Fruit fly (Drosophila melanogaster) whole organism, wandering third instar larva: ENCODE results near the gene Fuca.

Experiments used
- Abd-B ChIP-seq: fragments of >200 bp; optimal IDR thresholded peaks from 2 replicates; lab custom pipeline; 2017; ENCODE audit warnings: missing biosample characterization, missing genetic modification characterization
- CG32264 ChIP-seq: fragments of 200-800 bp; sonication (Bioruptor generic); optimal IDR thresholded peaks from 2 replicates; lab custom pipeline; 2016; ENCODE audit warnings: missing biosample characterization, missing genetic modification characterization
- CG9705 ChIP-seq: fragments of 200-800 bp; sonication (Bioruptor generic); optimal IDR thresholded peaks from 2 replicates; lab custom pipeline; 2018; ENCODE audit warnings: missing biosample characterization, mild to moderate bottlenecking, missing genetic modification characterization
- CrebA ChIP-seq: fragments of 200-800 bp; sonication (Bioruptor generic); optimal IDR thresholded peaks from 2 replicates; lab custom pipeline; 2016; ENCODE audit warnings: missing biosample characterization, mild to moderate bottlenecking, missing genetic modification characterization, borderline replicate concordance
- Dfd ChIP-seq: fragments of >200 bp; optimal IDR thresholded peaks from 2 replicates; lab custom pipeline; 2017; ENCODE audit warnings: missing biosample characterization, missing genetic modification characterization
- Dif ChIP-seq: fragments of 200-275, 200-300 bp; sonication (Bioruptor generic); optimal IDR thresholded peaks from 2 replicates; lab custom pipeline; 2018; ENCODE audit warnings: missing biosample characterization, missing genetic modification characterization; ENCODE audit not compliant: partially characterized antibody
- GATAd ChIP-seq: sonication (Bioruptor generic); optimal IDR thresholded peaks from 2 replicates; lab custom pipeline; 2016; ENCODE audit warnings: missing biosample characterization, missing genetic modification characterization
- HLH106 ChIP-seq: fragments of 200-800 bp; optimal IDR thresholded peaks from 3 replicates; lab custom pipeline; 2019; ENCODE audit warnings: missing biosample characterization, mild to moderate bottlenecking, missing genetic modification characterization, moderate library complexity
- Hnf4 ChIP-seq: fragments of 200-800 bp; sonication (Bioruptor generic); optimal IDR thresholded peaks from 2 replicates; lab custom pipeline; 2016; ENCODE audit warnings: missing biosample characterization, mild to moderate bottlenecking, missing genetic modification characterization
- Hr78 ChIP-seq: fragments of >200 bp; optimal IDR thresholded peaks from 2 replicates; lab custom pipeline; 2017; ENCODE audit warnings: missing biosample characterization, missing genetic modification characterization
- Hr83 ChIP-seq: fragments of 200-300 bp; sonication (Bioruptor generic); optimal IDR thresholded peaks from 2 replicates; lab custom pipeline; 2016; ENCODE audit warnings: missing biosample characterization, mild to moderate bottlenecking, missing genetic modification characterization, moderate library complexity; ENCODE audit not compliant: poor library complexity, severe bottlenecking
- Jra ChIP-seq: sonication (Bioruptor generic); optimal IDR thresholded peaks from 2 replicates; lab custom pipeline; 2016; ENCODE audit warnings: missing biosample characterization, missing genetic modification characterization
- Mio ChIP-seq: sonication (Bioruptor generic); optimal IDR thresholded peaks from 2 replicates; lab custom pipeline; 2016; ENCODE audit warnings: missing biosample characterization, missing genetic modification characterization
- Myc ChIP-seq: fragments of >200 bp; optimal IDR thresholded peaks from 2 replicates; lab custom pipeline; 2017
- N ChIP-seq: fragments of >200 bp; optimal IDR thresholded peaks from 2 replicates; lab custom pipeline; 2018; ENCODE audit warnings: missing biosample characterization, missing external identifiers, missing genetic modification characterization
- OdsH ChIP-seq: fragments of 200-800 bp; sonication (Bioruptor generic); optimal IDR thresholded peaks from 2 replicates; lab custom pipeline; 2016; ENCODE audit warnings: missing biosample characterization, mild to moderate bottlenecking, missing genetic modification characterization
- Rel ChIP-seq, 2 experiments: fragments of 200-800 bp; sonication (Bioruptor generic) in 1 of 2; optimal IDR thresholded peaks; 2 replicates in 1 of 2; 3 replicates in 1 of 2; lab custom pipeline; 2016 to 2019; ENCODE audit warnings: mild to moderate bottlenecking in 2 of 2, missing biosample characterization in 2 of 2, missing genetic modification characterization in 2 of 2, moderate library complexity in 1 of 2
- Sp1 ChIP-seq: fragments of 200-800 bp; sonication (Bioruptor generic); optimal IDR thresholded peaks from 3 replicates; lab custom pipeline; 2019; ENCODE audit warnings: missing biosample characterization, mild to moderate bottlenecking, missing genetic modification characterization, moderate library complexity
- Vsx2 ChIP-seq: fragments of 200-300, 225-300 bp; sonication (Bioruptor generic); optimal IDR thresholded peaks from 2 replicates; lab custom pipeline; 2018; ENCODE audit warnings: missing biosample characterization, missing genetic modification characterization; ENCODE audit not compliant: partially characterized antibody
- br ChIP-seq: fragments of 200-800 bp; sonication (Bioruptor generic); optimal IDR thresholded peaks from 2 replicates; lab custom pipeline; 2016; ENCODE audit warnings: missing biosample characterization, missing genetic modification characterization
- brk ChIP-seq: fragments of 200-800 bp; sonication (Bioruptor generic); optimal IDR thresholded peaks from 2 replicates; lab custom pipeline; 2016; ENCODE audit warnings: missing biosample characterization, mild to moderate bottlenecking, missing genetic modification characterization
- dl ChIP-seq, 2 experiments: fragments of 175-275, 200-275 bp in 1 of 2; fragments of 200-275 bp in 1 of 2; sonication (Bioruptor generic); optimal IDR thresholded peaks; lab custom pipeline; 2018; ENCODE audit warnings: mild to moderate bottlenecking in 2 of 2, missing biosample characterization in 2 of 2, missing genetic modification characterization in 2 of 2, moderate library complexity in 2 of 2; ENCODE audit not compliant: partially characterized antibody in 2 of 2, insufficient read depth in 1 of 2
- dmrt93B ChIP-seq: fragments of 200-800 bp; sonication (Bioruptor generic); optimal IDR thresholded peaks from 2 replicates; lab custom pipeline; 2018; ENCODE audit warnings: missing biosample characterization, mild to moderate bottlenecking, missing genetic modification characterization
- dsf ChIP-seq: sonication (Bioruptor generic); optimal IDR thresholded peaks from 2 replicates; lab custom pipeline; 2016; ENCODE audit warnings: missing biosample characterization, missing genetic modification characterization, borderline replicate concordance
- ey ChIP-seq: fragments of 200-800 bp; sonication (Bioruptor generic); optimal IDR thresholded peaks from 2 replicates; lab custom pipeline; 2016; ENCODE audit warnings: missing biosample characterization, missing genetic modification characterization
- foxo ChIP-seq, 2 experiments: fragments of 200-800 bp; sonication (Bioruptor generic); optimal IDR thresholded peaks; 2 replicates in 1 of 2; 3 replicates in 1 of 2; lab custom pipeline; 2016 to 2017; ENCODE audit warnings: missing biosample characterization in 2 of 2, missing genetic modification characterization in 2 of 2
- fru ChIP-seq: fragments of 200-800 bp; sonication (Bioruptor generic); optimal IDR thresholded peaks from 3 replicates; lab custom pipeline; 2016; ENCODE audit warnings: missing biosample characterization, mild to moderate bottlenecking, missing genetic modification characterization
- h ChIP-seq: fragments of 200-800 bp; sonication (Bioruptor generic); optimal IDR thresholded peaks from 3 replicates; lab custom pipeline; 2016; ENCODE audit warnings: missing biosample characterization, mild to moderate bottlenecking, missing genetic modification characterization
- jim ChIP-seq: fragments of 175-275, 200-325 bp; sonication (Bioruptor generic); optimal IDR thresholded peaks from 2 replicates; lab custom pipeline; 2016; ENCODE audit warnings: missing biosample characterization, mild to moderate bottlenecking, missing genetic modification characterization
- lola ChIP-seq: fragments of >200 bp; optimal IDR thresholded peaks from 2 replicates; lab custom pipeline; 2017; ENCODE audit warnings: missing biosample characterization, missing genetic modification characterization
- pan ChIP-seq: fragments of >200 bp; optimal IDR thresholded peaks from 2 replicates; lab custom pipeline; 2017
- psq ChIP-seq: fragments of 200-800 bp; sonication (Bioruptor generic); optimal IDR thresholded peaks from 3 replicates; lab custom pipeline; 2017; ENCODE audit warnings: missing biosample characterization, mild to moderate bottlenecking, missing genetic modification characterization, moderate library complexity
- rgr ChIP-seq: fragments of 200-800 bp; sonication (Bioruptor generic); optimal IDR thresholded peaks from 3 replicates; lab custom pipeline; 2016; ENCODE audit warnings: missing biosample characterization, mild to moderate bottlenecking, missing genetic modification characterization
- sage ChIP-seq: fragments of 200-800 bp; sonication (Bioruptor generic); optimal IDR thresholded peaks from 2 replicates; lab custom pipeline; 2016; ENCODE audit warnings: missing biosample characterization, mild to moderate bottlenecking, missing genetic modification characterization
- sv ChIP-seq: fragments of 200-800 bp; sonication (Bioruptor generic); optimal IDR thresholded peaks from 3 replicates; lab custom pipeline; 2016; ENCODE audit warnings: missing biosample characterization, missing genetic modification characterization
- tai ChIP-seq: sonication (Bioruptor generic); optimal IDR thresholded peaks from 2 replicates; lab custom pipeline; 2016; ENCODE audit warnings: missing biosample characterization, missing genetic modification characterization
- usp ChIP-seq: fragments of >200 bp; optimal IDR thresholded peaks from 2 replicates; lab custom pipeline; 2017; ENCODE audit warnings: missing biosample characterization, missing genetic modification characterization
- woc ChIP-seq: sonication (Bioruptor generic); optimal IDR thresholded peaks from 2 replicates; lab custom pipeline; 2016; ENCODE audit warnings: missing biosample characterization, mild to moderate bottlenecking, missing genetic modification characterization

Fuca gene

dm6 chr3L:11554338-11554737 is 31.8 kb upstream of the Fuca start:
- peak in 1 of 2 experiments; percentile 60 for TF ChIP-seq foxo (GFP tag; optimal IDR thresholded peaks at IDR 0.05; lab: Kevin White, UChicago)
- TF ChIP-seq Mio (GFP tag; lab: Kevin White, UChicago): no peak
- no peak for TF ChIP-seq dl (GFP tag; optimal IDR thresholded peaks at IDR 0.05; lab: Kevin White, UChicago; ENCODE audit: insufficient read depth in 1 of 2, partially characterized antibody in 2 of 2)
- no peak for TF ChIP-seq dmrt93B (GFP tag; lab: Kevin White, UChicago)
- TF ChIP-seq dsf (GFP tag; lab: Kevin White, UChicago): no peak
- peak; percentile 11 for TF ChIP-seq brk (GFP tag; lab: Kevin White, UChicago)
- no peak for TF ChIP-seq Rel (GFP tag; optimal IDR thresholded peaks at IDR 0.05; lab: Kevin White, UChicago)
- no peak for TF ChIP-seq Rel (tag; optimal IDR thresholded peaks at IDR 0.05; lab: Kevin White, UChicago)
- TF ChIP-seq Dif (GFP tag; lab: Kevin White, UChicago): no peak
- TF ChIP-seq sv (GFP tag; lab: Kevin White, UChicago): peak; percentile 72
- peak; percentile 44 for TF ChIP-seq rgr (GFP tag; lab: Kevin White, UChicago)
- no peak for TF ChIP-seq lola
- no peak for TF ChIP-seq CG9705 (GFP tag; lab: Kevin White, UChicago)
- TF ChIP-seq ey (GFP tag; lab: Kevin White, UChicago): peak; percentile 54
- no peak for TF ChIP-seq usp
- no peak for TF ChIP-seq GATAd (GFP tag; lab: Kevin White, UChicago)
- TF ChIP-seq Sp1 (GFP tag; lab: Kevin White, UChicago): peak; percentile 38
- no peak for TF ChIP-seq tai (GFP tag; lab: Kevin White, UChicago)
- TF ChIP-seq Jra (GFP tag; lab: Kevin White, UChicago): no peak
- no peak for TF ChIP-seq Abd-B (GFP tag; lab: Kevin White, UChicago)
- no peak for TF ChIP-seq Myc
- TF ChIP-seq jim (GFP tag; lab: Kevin White, UChicago): no peak
- TF ChIP-seq psq (GFP tag; lab: Kevin White, UChicago): peak; percentile 60
- peak; percentile 47 for TF ChIP-seq fru
- TF ChIP-seq sage (GFP tag; lab: Kevin White, UChicago): peak; percentile 54
- TF ChIP-seq CrebA (GFP tag; lab: Kevin White, UChicago): no peak
- no peak for TF ChIP-seq Hr78 (GFP tag; lab: Kevin White, UChicago)
- no peak for TF ChIP-seq CG32264 (GFP tag; lab: Kevin White, UChicago)
- TF ChIP-seq Hnf4 (GFP tag; lab: Kevin White, UChicago): peak; percentile 47
- no peak for TF ChIP-seq woc (GFP tag; lab: Kevin White, UChicago)
- TF ChIP-seq OdsH (GFP tag; lab: Kevin White, UChicago): peak; percentile 55
- no peak for TF ChIP-seq N (GFP tag; lab: Kevin White, UChicago)
- no peak for TF ChIP-seq Hr83
- no peak for TF ChIP-seq Vsx2
- TF ChIP-seq h (GFP tag; lab: Kevin White, UChicago): peak; percentile 72
- TF ChIP-seq pan: no peak
- TF ChIP-seq Dfd: no peak
- TF ChIP-seq HLH106 (tag; lab: Kevin White, UChicago): peak; percentile 57
- peak; percentile 45 for TF ChIP-seq br (GFP tag; lab: Kevin White, UChicago)

dm6 chr3L:11553672-11554068 is 31.2 kb upstream of the Fuca start:
- TF ChIP-seq Mio (GFP tag; lab: Kevin White, UChicago) (no peak), dl (GFP tag; optimal IDR thresholded peaks at IDR 0.05; lab: Kevin White, UChicago; ENCODE audit: insufficient read depth in 1 of 2, partially characterized antibody in 2 of 2) (no peak), tai (GFP tag; lab: Kevin White, UChicago) (peak; percentile 54), Hr83 (no peak), foxo (GFP tag; optimal IDR thresholded peaks at IDR 0.05; lab: Kevin White, UChicago) (no peak), brk (GFP tag; lab: Kevin White, UChicago) (no peak), Hnf4 (GFP tag; lab: Kevin White, UChicago) (no peak), CrebA (GFP tag; lab: Kevin White, UChicago) (no peak)
